Fruit fly (Drosophila melanogaster) whole organism, embryonic: ENCODE measurements around the gene CG12948.

Experiments
- B-H2 ChIP-seq: fragments of 200-800 bp; sonication (Bioruptor generic); optimal IDR thresholded peaks from 2 replicates; lab custom pipeline; 2018; ENCODE audit warnings: missing biosample characterization, mild to moderate bottlenecking, missing genetic modification characterization
- BEAF-32 ChIP-seq: fragments of 200-800 bp; sonication (Bioruptor generic); optimal IDR thresholded peaks from 3 replicates; lab custom pipeline; 2017; ENCODE audit warnings: missing biosample characterization, missing genetic modification characterization, mild to moderate bottlenecking, moderate library complexity, missing genetic modification reagents
- CG10209 ChIP-seq: fragments of 200-800 bp; sonication (Bioruptor generic); optimal IDR thresholded peaks from 3 replicates; lab custom pipeline; 2017; ENCODE audit warnings: missing biosample characterization, mild to moderate bottlenecking, missing genetic modification characterization, missing genetic modification reagents
- CG10267 ChIP-seq: fragments of 200-800 bp; sonication (Bioruptor generic); optimal IDR thresholded peaks from 2 replicates; lab custom pipeline; 2018; ENCODE audit warnings: missing biosample characterization, mild to moderate bottlenecking, missing genetic modification characterization, moderate library complexity
- CG11247 ChIP-seq: fragments of 200-800 bp; sonication (Bioruptor generic); IDR thresholded peaks from 2 replicates; pipeline ENCODE4 v1.3.6; 2022; ENCODE audit warnings: missing biosample characterization, missing genetic modification characterization
- CG1233 ChIP-seq: fragments of 200-800 bp; sonication (Bioruptor generic); optimal IDR thresholded peaks from 4 replicates; lab custom pipeline; 2018; ENCODE audit warnings: missing biosample characterization, mild to moderate bottlenecking, missing genetic modification characterization
- CG15479 ChIP-seq: fragments of 200-800 bp; sonication (Bioruptor generic); optimal IDR thresholded peaks from 3 replicates; lab custom pipeline; 2019; ENCODE audit warnings: missing biosample characterization, mild to moderate bottlenecking, missing genetic modification characterization, moderate library complexity
- CG1647 ChIP-seq: fragments of 200-800 bp; sonication (Bioruptor generic); optimal IDR thresholded peaks from 3 replicates; lab custom pipeline; 2016; ENCODE audit warnings: missing biosample characterization, missing genetic modification characterization
- CG17186 ChIP-seq: fragments of 200-800 bp; sonication (Bioruptor generic); optimal IDR thresholded peaks from 3 replicates; lab custom pipeline; 2017; ENCODE audit warnings: missing biosample characterization, missing genetic modification reagents, missing genetic modification characterization
- CG30403 ChIP-seq: fragments of 200-800 bp; sonication (Bioruptor generic); optimal IDR thresholded peaks from 3 replicates; lab custom pipeline; 2016; ENCODE audit warnings: missing biosample characterization, missing genetic modification characterization
- CG34422 ChIP-seq: fragments of 200-800 bp; sonication (Bioruptor generic); IDR thresholded peaks from 3 replicates; pipeline ENCODE4 v1.3.6; 2022; ENCODE audit warnings: missing biosample characterization, missing genetic modification characterization
- CG3995 ChIP-seq: fragments of 200-800 bp; sonication (Bioruptor generic); optimal IDR thresholded peaks from 3 replicates; lab custom pipeline; 2016; ENCODE audit warnings: missing biosample characterization, missing genetic modification characterization
- CG42726 ChIP-seq: fragments of 200-800 bp; sonication (Bioruptor generic); IDR thresholded peaks from 2 replicates; pipeline ENCODE4 v1.3.6; 2022; ENCODE audit warnings: missing biosample characterization, missing genetic modification characterization; ENCODE audit not compliant: partially characterized antibody
- CG43689 ChIP-seq: fragments of 200-800 bp; sonication (Bioruptor generic); IDR thresholded peaks from 2 replicates; pipeline ENCODE4 v1.3.6; 2022; ENCODE audit warnings: missing biosample characterization, missing genetic modification characterization
- CG5180 ChIP-seq: fragments of 200-800 bp; sonication (Bioruptor generic); optimal IDR thresholded peaks from 3 replicates; lab custom pipeline; 2017; ENCODE audit warnings: missing biosample characterization, missing genetic modification characterization, mild to moderate bottlenecking, moderate library complexity, missing genetic modification reagents
- CG5245 ChIP-seq: fragments of 200-800 bp; sonication (Bioruptor generic); optimal IDR thresholded peaks from 3 replicates; lab custom pipeline; 2016; ENCODE audit warnings: missing biosample characterization, missing genetic modification characterization
- CG5953 ChIP-seq: fragments of 200-800 bp; sonication (Bioruptor generic); IDR thresholded peaks from 2 replicates; pipeline ENCODE4 v1.3.6; 2022; ENCODE audit warnings: missing biosample characterization, missing genetic modification characterization
- CG8290 ChIP-seq, 3 experiments: fragments of 200-800 bp; sonication (Bioruptor generic); optimal IDR thresholded peaks; 2 replicates each; lab custom pipeline; 2016 to 2019; ENCODE audit warnings: missing biosample characterization in 3 of 3, missing genetic modification characterization in 3 of 3, mild to moderate bottlenecking in 2 of 3, moderate library complexity in 1 of 3
- CG8924 ChIP-seq: fragments of 200-800 bp; optimal IDR thresholded peaks from 3 replicates; lab custom pipeline; 2019; ENCODE audit warnings: missing biosample characterization, mild to moderate bottlenecking, missing genetic modification characterization, moderate library complexity
- CG9609 ChIP-seq: fragments of 200-800 bp; sonication (Bioruptor generic); optimal IDR thresholded peaks from 3 replicates; lab custom pipeline; 2016; ENCODE audit warnings: missing biosample characterization, missing genetic modification characterization
- CG9932 ChIP-seq: fragments of 200-800 bp; sonication (Bioruptor generic); IDR thresholded peaks from 2 replicates; pipeline ENCODE4 v1.3.6; 2022; ENCODE audit warnings: missing biosample characterization, missing genetic modification characterization
- CoRest ChIP-seq: fragments of 200-800 bp; sonication (Bioruptor generic); optimal IDR thresholded peaks from 3 replicates; lab custom pipeline; 2018; ENCODE audit warnings: missing biosample characterization, mild to moderate bottlenecking, missing genetic modification characterization, moderate library complexity
- ERR ChIP-seq: fragments of 200-800 bp; sonication (Bioruptor generic); optimal IDR thresholded peaks from 2 replicates; lab custom pipeline; 2016; ENCODE audit warnings: missing biosample characterization, missing genetic modification characterization
- Ets97D ChIP-seq: fragments of 200-800 bp; sonication (Bioruptor generic); optimal IDR thresholded peaks from 3 replicates; lab custom pipeline; 2016; ENCODE audit warnings: missing biosample characterization, missing genetic modification characterization
- HLH3B ChIP-seq: fragments of 200-800 bp; sonication (Bioruptor generic); IDR thresholded peaks from 2 replicates; pipeline ENCODE4 v1.3.6; 2022; ENCODE audit warnings: missing biosample characterization, missing genetic modification characterization
- Hand ChIP-seq: fragments of 200-800 bp; sonication (Bioruptor generic); optimal IDR thresholded peaks from 2 replicates; lab custom pipeline; 2017; ENCODE audit warnings: mild to moderate bottlenecking, missing biosample characterization, missing genetic modification reagents, missing genetic modification characterization
- MESR4 ChIP-seq: fragments of 200-800 bp; sonication (Bioruptor generic); optimal IDR thresholded peaks from 2 replicates; lab custom pipeline; 2018; ENCODE audit warnings: missing biosample characterization, mild to moderate bottlenecking, missing genetic modification characterization, moderate library complexity
- Med ChIP-seq: fragments of 200-800 bp; sonication (Bioruptor generic); peaks from one replicate; lab custom pipeline; 2016; ENCODE audit warnings: missing biosample characterization, missing genetic modification characterization, mild to moderate bottlenecking, inconsistent platforms, moderate library complexity
- Myb ChIP-seq: fragments of 200-800 bp; sonication (Bioruptor generic); optimal IDR thresholded peaks from 2 replicates; lab custom pipeline; 2016; ENCODE audit warnings: missing biosample characterization, missing genetic modification characterization
- Scr ChIP-seq: fragments of 200-800 bp; sonication (Bioruptor generic); IDR thresholded peaks from 2 replicates; pipeline ENCODE4 v1.3.6; 2022; ENCODE audit warnings: missing biosample characterization, missing genetic modification characterization; ENCODE audit not compliant: partially characterized antibody
- Side ChIP-seq: fragments of 200-800 bp; sonication (Bioruptor generic); optimal IDR thresholded peaks from 2 replicates; lab custom pipeline; 2016; ENCODE audit warnings: missing biosample characterization, missing genetic modification characterization
- Xrp1 ChIP-seq: fragments of 200-800 bp; sonication (Bioruptor generic); IDR thresholded peaks from 2 replicates; pipeline ENCODE4 v1.3.6; 2022; ENCODE audit warnings: missing biosample characterization, missing genetic modification characterization
- abd-A ChIP-seq: fragments of 200-800 bp; sonication (Bioruptor generic); optimal IDR thresholded peaks from 3 replicates; lab custom pipeline; 2019; ENCODE audit warnings: missing biosample characterization, mild to moderate bottlenecking, missing genetic modification characterization, moderate library complexity
- br ChIP-seq: fragments of >200 bp; optimal IDR thresholded peaks from 2 replicates; lab custom pipeline; 2017
- disco-r ChIP-seq: fragments of 200-800 bp; sonication (Bioruptor generic); optimal IDR thresholded peaks from 2 replicates; lab custom pipeline; 2016; ENCODE audit warnings: missing biosample characterization, missing genetic modification characterization
- ems ChIP-seq: fragments of 200-800 bp; sonication (Bioruptor generic); optimal IDR thresholded peaks from 3 replicates; lab custom pipeline; 2016; ENCODE audit warnings: missing biosample characterization, missing genetic modification characterization
- fu2 ChIP-seq: fragments of 200-800 bp; sonication (Bioruptor generic); optimal IDR thresholded peaks from 2 replicates; lab custom pipeline; 2016; ENCODE audit warnings: missing biosample characterization, missing genetic modification characterization
- hb ChIP-seq: fragments of 200-800 bp; sonication (Bioruptor generic); IDR thresholded peaks from 3 replicates; pipeline ENCODE4 v1.3.6; 2022; ENCODE audit warnings: missing biosample characterization, missing genetic modification characterization; ENCODE audit not compliant: partially characterized antibody
- otp ChIP-seq: fragments of 200-800 bp; sonication (Bioruptor generic); IDR thresholded peaks from 3 replicates; pipeline ENCODE4, ENCODE4 v1.3.6; 2022; ENCODE audit warnings: missing biosample characterization, missing genetic modification characterization
- pfk ChIP-seq: fragments of 200-800 bp; sonication (Bioruptor generic); optimal IDR thresholded peaks from 2 replicates; lab custom pipeline; 2018; ENCODE audit warnings: missing biosample characterization, mild to moderate bottlenecking, missing genetic modification characterization, moderate library complexity
- prd ChIP-seq, 3 experiments: fragments of >200 bp in 2 of 3; fragments of 200-800 bp in 1 of 3; sonication (Bioruptor generic) in 1 of 3; optimal IDR thresholded peaks in 2 of 3; IDR thresholded peaks in 1 of 3; 2 replicates in 2 of 3; 3 replicates in 1 of 3; pipeline versions ENCODE4 v1.3.6 to Lab custom; 2017 to 2022; ENCODE audit warnings: missing biosample characterization in 1 of 3, missing genetic modification characterization in 1 of 3
- row ChIP-seq: fragments of 200-800 bp; sonication (Bioruptor generic); IDR thresholded peaks from 3 replicates; pipeline ENCODE4 v1.3.6; 2022; ENCODE audit warnings: missing biosample characterization, missing genetic modification characterization
- schlank ChIP-seq: fragments of 200-800 bp; sonication (Bioruptor generic); optimal IDR thresholded peaks from 2 replicates; lab custom pipeline; 2018; ENCODE audit warnings: missing biosample characterization, mild to moderate bottlenecking, missing genetic modification characterization
- sna ChIP-seq: fragments of 200-800 bp; sonication (Bioruptor generic); IDR thresholded peaks from 2 replicates; pipeline ENCODE4 v1.3.6; 2022; ENCODE audit warnings: missing biosample characterization, missing genetic modification characterization; ENCODE audit not compliant: partially characterized antibody
- so ChIP-seq: fragments of 200-800 bp; sonication (Bioruptor generic); IDR thresholded peaks from 3 replicates; pipeline ENCODE4 v1.3.6; 2022; ENCODE audit warnings: missing biosample characterization, missing genetic modification characterization
- tin ChIP-seq: fragments of 200-800 bp; sonication (Bioruptor generic); optimal IDR thresholded peaks from 3 replicates; lab custom pipeline; 2016; ENCODE audit warnings: missing biosample characterization, missing genetic modification characterization
- tx ChIP-seq: fragments of 200-800 bp; sonication (Bioruptor generic); optimal IDR thresholded peaks from 2 replicates; lab custom pipeline; 2016; ENCODE audit warnings: missing biosample characterization, missing genetic modification characterization
- unc-4 ChIP-seq: fragments of 200-800 bp; sonication (Bioruptor generic); IDR thresholded peaks from 2 replicates; pipeline ENCODE4 v1.3.6; 2022; ENCODE audit warnings: missing biosample characterization, missing genetic modification characterization; ENCODE audit not compliant: partially characterized antibody
- vvl ChIP-seq: fragments of 200-800 bp; sonication (Bioruptor generic); IDR thresholded peaks from 2 replicates; pipeline ENCODE4 v1.3.6; 2022; ENCODE audit warnings: missing biosample characterization, missing genetic modification characterization

The CG12948 gene

dm6 chr3R:9747272-9747874, at the start of gene CG12948 (continued):
- TF ChIP-seq unc-4 (GFP tag; lab: Robert Waterston, UW), result peak; percentile 94
- peak; percentile 95 for TF ChIP-seq row (GFP tag; lab: Robert Waterston, UW)
- 0 out of 2 replicates have a peak, but pooled peaks have one; percentile 16 for TF ChIP-seq HLH3B
- TF ChIP-seq CG30403, result peak; percentile 72
- no peak for TF ChIP-seq CG5180 (GFP tag; lab: Kevin White, UChicago)
- TF ChIP-seq abd-A, result no peak
- TF ChIP-seq CG43689 (GFP tag; lab: Robert Waterston, UW), result no peak
- peak; percentile 40 for TF ChIP-seq CG10267 (tag; lab: Kevin White, UChicago)
- TF ChIP-seq ERR (GFP tag; lab: Kevin White, UChicago), result peak; percentile 29
- TF ChIP-seq MESR4 (GFP tag; lab: Kevin White, UChicago), result peak; percentile 82
- peak; percentile 56 for TF ChIP-seq Xrp1 (GFP tag; lab: Robert Waterston, UW)
- TF ChIP-seq CG10209 (GFP tag; lab: Kevin White, UChicago), result no peak
- TF ChIP-seq vvl, result peak; percentile 69
- TF ChIP-seq Ets97D (GFP tag; lab: Kevin White, UChicago), result peak; percentile 46
- peak; percentile 96 for TF ChIP-seq sna
- peak; percentile 64 for TF ChIP-seq CG8924 (tag; lab: Kevin White, UChicago)
- TF ChIP-seq ems (GFP tag; lab: Kevin White, UChicago), result peak; percentile 11
- peak; percentile 19 for TF ChIP-seq Side
- TF ChIP-seq CG17186 (GFP tag; lab: Kevin White, UChicago), result no peak
- TF ChIP-seq schlank (tag; lab: Kevin White, UChicago), result peak; percentile 56
- TF ChIP-seq Scr (GFP tag; lab: Robert Waterston, UW), result peak; percentile 96
- peak; percentile 66 for TF ChIP-seq B-H2 (GFP tag; lab: Kevin White, UChicago)
- peak; percentile 26; the same call in 1 of the 3 replicates for TF ChIP-seq so
- TF ChIP-seq CG1647 (GFP tag; lab: Kevin White, UChicago), result no peak
- TF ChIP-seq CG15479 (GFP tag; lab: Kevin White, UChicago), result peak; percentile 46
- TF ChIP-seq CG9609 (GFP tag; lab: Kevin White, UChicago), result peak; percentile 18
- TF ChIP-seq br, result no peak
- TF ChIP-seq Med (GFP tag; lab: Kevin White, UChicago), result peak; percentile 91
- TF ChIP-seq hb (GFP tag; lab: Robert Waterston, UW), result peak; percentile 88
- no peak for TF ChIP-seq otp (GFP tag; lab: Robert Waterston, UW)
- 0 out of 2 replicates have a peak, but pooled peaks have one; percentile 19 for TF ChIP-seq CG42726 (GFP tag; lab: Robert Waterston, UW)
- TF ChIP-seq pfk (GFP tag; lab: Kevin White, UChicago), result no peak
- TF ChIP-seq fu2 (GFP tag; lab: Kevin White, UChicago), result peak; percentile 3
- TF ChIP-seq CG8290 (GFP tag; optimal IDR thresholded peaks at IDR 0.05; lab: Kevin White, UChicago), result peak; percentile 8
- no peak for TF ChIP-seq CG8290 (tag; optimal IDR thresholded peaks at IDR 0.05; lab: Kevin White, UChicago)
- no peak for TF ChIP-seq prd (optimal IDR thresholded peaks at IDR 0.05; lab: Kevin White, UChicago)
- peak; percentile 34; the same call in 1 of the 3 replicates for TF ChIP-seq prd (GFP tag; IDR thresholded peaks at IDR 0.05; lab: Robert Waterston, UW)
- peak; percentile 52 for TF ChIP-seq CG3995 (GFP tag; lab: Kevin White, UChicago)
- TF ChIP-seq tx (GFP tag; lab: Kevin White, UChicago), result peak; percentile 41
- TF ChIP-seq CG9932 (GFP tag; lab: Robert Waterston, UW), result peak; percentile 77
- peak; percentile 7 for TF ChIP-seq Myb (GFP tag; lab: Kevin White, UChicago)
- peak; percentile 58 for TF ChIP-seq CoRest (tag; lab: Kevin White, UChicago)
- no peak for TF ChIP-seq CG5953 (GFP tag; lab: Robert Waterston, UW)
- TF ChIP-seq CG1233 (GFP tag; lab: Kevin White, UChicago), result no peak
- no peak for TF ChIP-seq Hand
- TF ChIP-seq CG11247 (GFP tag; lab: Robert Waterston, UW), result peak; percentile 18; the same call in 1 of the 2 replicates
- peak; percentile 25 for TF ChIP-seq CG5245 (GFP tag; lab: Kevin White, UChicago)
- peak; percentile 50 for TF ChIP-seq tin (GFP tag; lab: Kevin White, UChicago)
- no peak for TF ChIP-seq disco-r (GFP tag; lab: Kevin White, UChicago)
- TF ChIP-seq BEAF-32 (GFP tag; lab: Kevin White, UChicago), result peak; percentile 89
- 0 out of 3 replicates have a peak, but pooled peaks have one; percentile 40 for TF ChIP-seq CG34422 (GFP tag; lab: Robert Waterston, UW)
